Worm (Caenorhabditis elegans) whole organism, L3 larva: ENCODE results near the gene smcr-8.

ENCODE experiments used
- R02D3.7 ChIP-seq: fragments of 150-350 bp; optimal IDR thresholded peaks from 2 replicates; lab custom pipeline; 2014; ENCODE audit warnings: missing biosample characterization, missing genetic modification characterization
- ZK546.5 ChIP-seq: sonication (generic microtip); optimal IDR thresholded peaks from 2 replicates; lab custom pipeline; 2017; ENCODE audit warnings: missing biosample characterization, missing genetic modification characterization
- ama-1 ChIP-seq: fragments of 150-350 bp; optimal IDR thresholded peaks from 2 replicates; lab custom pipeline; 2018
- ceh-16 ChIP-seq: sonication (generic microtip); optimal IDR thresholded peaks from 2 replicates; lab custom pipeline; 2017; ENCODE audit warnings: missing biosample characterization, missing genetic modification characterization
- ceh-28 ChIP-seq: fragments of 150-350 bp; optimal IDR thresholded peaks from 2 replicates; lab custom pipeline; 2014; ENCODE audit warnings: missing biosample characterization, missing genetic modification reagents, missing genetic modification characterization
- ceh-82 ChIP-seq: fragments of 150-350 bp; optimal IDR thresholded peaks from 2 replicates; lab custom pipeline; 2014; ENCODE audit warnings: missing biosample characterization, missing genetic modification characterization
- ceh-9 ChIP-seq: sonication (generic microtip); optimal IDR thresholded peaks from 2 replicates; lab custom pipeline; 2018; ENCODE audit warnings: missing biosample characterization, missing genetic modification characterization
- daf-12 ChIP-seq: fragments of 150-350 bp; optimal IDR thresholded peaks from 2 replicates; lab custom pipeline; 2014; ENCODE audit warnings: missing biosample characterization, missing genetic modification reagents, missing genetic modification characterization
- egl-27 ChIP-seq: sonication (generic microtip); optimal IDR thresholded peaks from 4 replicates; lab custom pipeline; 2017; ENCODE audit warnings: missing biosample characterization, missing genetic modification reagents, missing genetic modification characterization
- elt-1 ChIP-seq: fragments of 150-350 bp; optimal IDR thresholded peaks from 2 replicates; lab custom pipeline; 2014; ENCODE audit warnings: missing biosample characterization, missing genetic modification characterization
- fkh-10 ChIP-seq: sonication (generic microtip); optimal IDR thresholded peaks from 2 replicates; lab custom pipeline; 2017; ENCODE audit warnings: missing biosample characterization, missing genetic modification reagents, missing genetic modification characterization
- fkh-2 ChIP-seq: fragments of 150-350 bp; optimal IDR thresholded peaks from 2 replicates; lab custom pipeline; 2014; ENCODE audit warnings: missing biosample characterization, missing genetic modification reagents, missing genetic modification characterization
- fos-1 ChIP-seq: fragments of 150-350 bp; optimal IDR thresholded peaks from 2 replicates; lab custom pipeline; 2014; ENCODE audit warnings: missing biosample characterization, missing genetic modification characterization
- hmg-11 ChIP-seq: sonication (generic microtip); optimal IDR thresholded peaks from 2 replicates; lab custom pipeline; 2016; ENCODE audit warnings: missing genetic modification characterization, missing compliant biosample characterization
- jun-1 ChIP-seq: fragments of 150-350 bp; optimal IDR thresholded peaks from 2 replicates; lab custom pipeline; 2014; ENCODE audit warnings: missing biosample characterization, missing genetic modification reagents, missing genetic modification characterization
- lin-39 ChIP-seq: fragments of 150-350 bp; optimal IDR thresholded peaks from 2 replicates; lab custom pipeline; 2018; ENCODE audit warnings: missing biosample characterization, missing genetic modification reagents, missing genetic modification characterization
- lsy-12 ChIP-seq: sonication (generic microtip); optimal IDR thresholded peaks from 2 replicates; lab custom pipeline; 2016; ENCODE audit warnings: mild to moderate bottlenecking, missing genetic modification characterization, missing compliant biosample characterization
- mdl-1 ChIP-seq: fragments of 150-350 bp; optimal IDR thresholded peaks from 2 replicates; lab custom pipeline; 2014; ENCODE audit warnings: missing biosample characterization, missing genetic modification characterization
- mml-1 ChIP-seq: fragments of 150-350 bp; sonication (generic microtip); optimal IDR thresholded peaks from 3 replicates; lab custom pipeline; 2014; ENCODE audit warnings: missing biosample characterization, missing genetic modification characterization
- nfya-1 ChIP-seq: sonication (generic microtip); optimal IDR thresholded peaks from 2 replicates; lab custom pipeline; 2017; ENCODE audit warnings: missing genetic modification characterization, mild to moderate bottlenecking, missing compliant biosample characterization, antibody characterized with exemption, moderate library complexity; ENCODE audit not compliant: insufficient read depth
- nhr-11 ChIP-seq: fragments of 150-350 bp; optimal IDR thresholded peaks from 2 replicates; lab custom pipeline; 2014; ENCODE audit warnings: missing biosample characterization, missing genetic modification characterization
- nhr-12 ChIP-seq: fragments of 150-350 bp; optimal IDR thresholded peaks from 2 replicates; lab custom pipeline; 2014; ENCODE audit warnings: missing biosample characterization, missing genetic modification characterization
- nhr-23 ChIP-seq: fragments of 150-350 bp; optimal IDR thresholded peaks from 2 replicates; lab custom pipeline; 2014; ENCODE audit warnings: missing biosample characterization, missing genetic modification reagents, missing genetic modification characterization
- nhr-237 ChIP-seq: fragments of 150-350 bp; optimal IDR thresholded peaks from 2 replicates; lab custom pipeline; 2014; ENCODE audit warnings: missing biosample characterization, missing genetic modification characterization
- nhr-25 ChIP-seq: sonication (generic microtip); optimal IDR thresholded peaks from 2 replicates; lab custom pipeline; 2017; ENCODE audit warnings: missing biosample characterization, missing genetic modification characterization
- nhr-28 ChIP-seq: fragments of 150-350 bp; optimal IDR thresholded peaks from 2 replicates; lab custom pipeline; 2014; ENCODE audit warnings: missing biosample characterization, missing genetic modification characterization
- nhr-43 ChIP-seq: sonication (generic microtip); optimal IDR thresholded peaks from 2 replicates; lab custom pipeline; 2016; ENCODE audit warnings: mild to moderate bottlenecking, missing genetic modification characterization, missing compliant biosample characterization; ENCODE audit not compliant: poor library complexity, severe bottlenecking
- nhr-67 ChIP-seq: fragments of 150-350 bp; optimal IDR thresholded peaks from 2 replicates; lab custom pipeline; 2014; ENCODE audit warnings: missing biosample characterization, missing genetic modification characterization
- nhr-76 ChIP-seq: fragments of 150-350 bp; sonication (generic microtip); optimal IDR thresholded peaks from 5 replicates; lab custom pipeline; 2014; ENCODE audit warnings: missing biosample characterization, missing genetic modification characterization
- pha-4 ChIP-seq: fragments of 150-350 bp; optimal IDR thresholded peaks from 2 replicates; lab custom pipeline; 2014; ENCODE audit warnings: missing biosample characterization, missing genetic modification reagents, missing genetic modification characterization
- sea-2 ChIP-seq: fragments of 150-350 bp; sonication (generic microtip); optimal IDR thresholded peaks from 4 replicates; lab custom pipeline; 2014; ENCODE audit warnings: missing biosample characterization, missing genetic modification reagents, missing genetic modification characterization
- skn-1 ChIP-seq: fragments of 150-350 bp; optimal IDR thresholded peaks from 2 replicates; lab custom pipeline; 2014; ENCODE audit warnings: missing biosample characterization, missing genetic modification characterization
- tbx-2 ChIP-seq: sonication (generic microtip); optimal IDR thresholded peaks from 2 replicates; lab custom pipeline; 2016; ENCODE audit warnings: mild to moderate bottlenecking, missing genetic modification characterization, missing compliant biosample characterization
- unc-39 ChIP-seq: sonication (generic microtip); optimal IDR thresholded peaks from 4 replicates; lab custom pipeline; 2017; ENCODE audit warnings: missing biosample characterization, missing genetic modification characterization
- unc-62 ChIP-seq: fragments of 150-350 bp; sonication (generic microtip); optimal IDR thresholded peaks from 4 replicates; lab custom pipeline; 2014; ENCODE audit warnings: missing biosample characterization, missing genetic modification reagents, missing genetic modification characterization
- zag-1 ChIP-seq: fragments of 150-350 bp; optimal IDR thresholded peaks from 2 replicates; lab custom pipeline; 2014; ENCODE audit warnings: missing biosample characterization, missing genetic modification characterization
- ztf-11 ChIP-seq: fragments of 150-350 bp; optimal IDR thresholded peaks from 2 replicates; lab custom pipeline; 2014; ENCODE audit warnings: missing biosample characterization, missing genetic modification characterization
- ztf-4 ChIP-seq: fragments of 150-350 bp; optimal IDR thresholded peaks from 2 replicates; lab custom pipeline; 2014; ENCODE audit warnings: missing biosample characterization, missing genetic modification characterization

Gene smcr-8

DNA sequence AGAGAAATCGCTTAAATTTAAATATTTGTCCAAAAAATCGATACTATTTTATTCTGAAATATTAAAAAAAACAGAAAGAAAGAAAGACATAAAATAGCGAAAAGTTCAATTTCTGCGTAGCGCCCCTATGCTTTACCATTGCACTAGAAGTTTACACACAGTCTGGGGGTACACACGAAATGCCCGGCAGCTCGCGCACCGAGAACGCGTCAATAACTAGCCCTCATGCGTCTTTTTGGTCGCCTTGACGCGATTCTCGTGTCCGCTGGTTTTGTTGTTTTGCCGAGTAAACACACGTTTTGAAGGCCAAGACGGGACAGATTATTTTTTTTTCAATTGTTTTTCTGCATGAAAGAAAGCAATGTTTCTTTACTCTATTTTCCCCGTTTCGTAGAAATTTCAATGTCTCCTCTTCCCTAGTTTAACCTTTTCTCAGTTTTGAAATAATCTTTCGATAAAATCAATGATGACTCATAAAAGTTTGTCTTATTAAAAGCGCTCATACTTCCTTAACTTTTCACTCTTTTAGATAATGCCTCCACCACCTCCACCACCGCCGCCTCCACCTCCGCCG is 19.0 kb downstream of the smcr-8 start, which contains the start of gene wip-1 (continued):
- peak; percentile 98 for TF ChIP-seq lsy-12

- no peak for TF ChIP-seq ztf-4 (tag; lab: Kevin White, UChicago)
- no peak for TF ChIP-seq nhr-76 (tag; lab: Kevin White, UChicago)
- TF ChIP-seq ama-1 (lab: Kevin White, UChicago): no peak
- TF ChIP-seq ceh-16 (tag; lab: Kevin White, UChicago): no peak
- no peak for TF ChIP-seq nhr-12 (tag; lab: Kevin White, UChicago)
- no peak for TF ChIP-seq R02D3.7 (tag; lab: Kevin White, UChicago)
- no peak for TF ChIP-seq mdl-1
- TF ChIP-seq daf-12 (tag; lab: Kevin White, UChicago): no peak
- TF ChIP-seq, all 47 proteins: peak for 0
Measured at ce11 chrIII:5020924-5021323, 21.7 kb downstream of the smcr-8 start, which contains the start of gene mdt-11. Gene mdt-11 (plus strand): TSS chrIII:5021224.

DNA sequence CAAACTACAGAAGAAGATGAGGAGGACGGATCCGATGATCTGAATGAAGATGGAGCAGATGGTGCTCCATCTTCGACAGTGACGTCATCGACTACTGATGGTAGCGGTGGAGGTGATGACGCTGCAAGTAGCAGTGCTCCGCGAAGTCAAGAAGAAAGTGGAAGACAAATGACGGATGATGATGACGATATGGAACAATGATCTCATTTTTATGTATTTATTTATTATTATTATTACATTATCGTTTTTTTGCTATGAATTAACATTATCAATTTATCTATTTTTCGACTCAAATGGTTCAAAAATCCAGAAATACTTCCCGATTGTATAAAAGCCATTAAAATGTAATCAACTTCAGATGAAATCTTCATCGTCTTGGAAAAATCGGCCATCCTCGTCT is 22.5 kb downstream of the smcr-8 start, which contains the start of gene R144.3:
R144.3 (plus strand) TSS at position 301 of the 400 bp plus-strand sequence.
- TF ChIP-seq pha-4 (tag; lab: Kevin White, UChicago) (no peak), elt-1 (tag; lab: Kevin White, UChicago) (no peak), nhr-43 (no peak), skn-1 (tag; lab: Kevin White, UChicago) (no peak), hmg-11 (no peak), lin-39 (tag; lab: Kevin White, UChicago) (no peak), ceh-9 (tag; lab: Kevin White, UChicago) (no peak), fkh-2 (tag; lab: Kevin White, UChicago) (no peak), fos-1 (no peak), tbx-2 (tag; lab: Kevin White, UChicago) (no peak), jun-1 (no peak), nhr-11 (tag; lab: Kevin White, UChicago) (no peak), zag-1 (tag; lab: Kevin White, UChicago) (no peak)

DNA sequence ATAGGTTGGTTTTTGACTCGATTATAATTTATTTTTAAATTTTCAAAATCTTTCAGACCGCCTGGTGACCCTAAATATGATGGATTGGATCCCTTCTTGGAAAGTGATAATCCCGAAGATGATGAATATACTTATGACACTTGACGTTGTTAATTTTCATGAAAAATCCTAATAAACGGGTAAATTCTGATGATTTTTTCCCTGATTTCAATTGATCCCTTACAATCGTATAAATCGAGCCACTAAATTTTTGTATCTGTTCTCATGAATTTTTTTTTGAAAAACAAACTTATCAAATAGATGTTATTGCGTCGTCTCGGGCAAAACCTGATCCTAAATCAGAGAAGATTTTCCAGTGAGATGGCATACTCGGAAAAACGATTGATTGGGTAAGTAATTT is 23.8 kb downstream of the smcr-8 start, which contains the start of gene R144.13:
R144.13 (plus strand) TSS at position 301 of the 400 bp plus-strand sequence.
- TF ChIP-seq pha-4 (tag; lab: Kevin White, UChicago) (no peak), ceh-16 (tag; lab: Kevin White, UChicago) (no peak), elt-1 (tag; lab: Kevin White, UChicago) (no peak), lin-39 (tag; lab: Kevin White, UChicago) (no peak), nhr-23 (tag; lab: Kevin White, UChicago) (no peak), mml-1 (no peak), ceh-82 (tag; lab: Kevin White, UChicago) (no peak), ZK546.5 (tag; lab: Kevin White, UChicago) (no peak), tbx-2 (tag; lab: Kevin White, UChicago) (no peak), nfya-1 (no peak), skn-1 (tag; lab: Kevin White, UChicago) (no peak), nhr-11 (tag; lab: Kevin White, UChicago) (no peak), lsy-12 (no peak), nhr-237 (tag; lab: Kevin White, UChicago) (no peak), nhr-25 (tag; lab: Kevin White, UChicago) (no peak), nhr-76 (tag; lab: Kevin White, UChicago) (no peak)

- TF ChIP-seq daf-12 (tag; lab: Kevin White, UChicago) (no peak), ama-1 (lab: Kevin White, UChicago) (peak; percentile 16)
Measured at ce11 chrIII:5023642-5024041, 24.5 kb downstream of the smcr-8 start.

DNA sequence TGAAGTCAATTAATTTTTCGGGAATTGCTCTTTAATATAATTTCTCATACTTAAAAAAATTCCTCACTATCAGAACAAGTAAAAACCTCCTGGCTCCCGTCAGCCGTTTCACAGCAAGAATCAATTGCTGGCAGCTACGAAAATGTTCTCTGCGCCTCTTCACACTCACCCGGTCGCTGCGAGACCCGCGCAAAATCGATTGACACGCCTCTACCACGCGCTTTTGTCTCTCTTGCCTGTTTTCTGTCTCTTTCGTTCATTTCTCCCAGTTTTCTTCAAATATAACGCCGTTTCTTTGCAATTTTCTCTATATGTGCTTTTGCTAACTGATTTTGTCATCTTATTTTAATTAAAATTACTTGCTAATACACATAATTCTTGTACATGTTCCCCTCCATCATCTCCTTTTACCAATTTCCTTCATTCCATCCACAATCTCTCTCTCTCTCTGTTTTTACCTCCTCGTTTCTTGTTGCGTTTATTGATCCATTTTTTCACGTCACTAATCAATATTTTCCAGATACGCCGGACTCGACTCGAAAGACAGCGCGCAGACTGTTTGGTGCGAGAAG is 25.3 kb downstream of the smcr-8 start, which contains the start of gene pcf-11:
pcf-11 (plus strand) TSS at position 522 of the 572 bp plus-strand sequence.
- TF ChIP-seq pha-4 (tag; lab: Kevin White, UChicago) (peak; percentile 77), fos-1 (no peak), mml-1 (no peak), egl-27 (tag; lab: Kevin White, UChicago) (no peak), ceh-28 (tag; lab: Kevin White, UChicago) (peak; percentile 81), zag-1 (tag; lab: Kevin White, UChicago) (no peak), daf-12 (tag; lab: Kevin White, UChicago) (no peak), unc-62 (GFP tag; lab: Kevin White, UChicago) (no peak), fkh-2 (tag; lab: Kevin White, UChicago) (no peak), ceh-16 (tag; lab: Kevin White, UChicago) (no peak), nhr-23 (tag; lab: Kevin White, UChicago) (peak; percentile 34), nhr-28 (tag; lab: Kevin White, UChicago) (no peak), ztf-11 (tag; lab: Kevin White, UChicago) (no peak), nhr-43 (peak; percentile 42), ceh-9 (tag; lab: Kevin White, UChicago) (no peak), nhr-12 (tag; lab: Kevin White, UChicago) (no peak), nhr-25 (tag; lab: Kevin White, UChicago) (peak; percentile 28), fkh-10 (no peak), lin-39 (tag; lab: Kevin White, UChicago) (peak; percentile 86), ceh-82 (tag; lab: Kevin White, UChicago) (no peak), skn-1 (tag; lab: Kevin White, UChicago) (peak; percentile 3), tbx-2 (tag; lab: Kevin White, UChicago) (no peak), elt-1 (tag; lab: Kevin White, UChicago) (no peak), nhr-67 (tag; lab: Kevin White, UChicago) (no peak), unc-39 (tag; lab: Kevin White, UChicago) (no peak), sea-2 (GFP tag; lab: Kevin White, UChicago) (peak; percentile 3), nhr-237 (tag; lab: Kevin White, UChicago) (no peak), hmg-11 (peak; percentile 56)
